Worm (Caenorhabditis elegans) whole organism, young adult: ENCODE results near the gene ZC443.3.

Experiments used
- C17E4.6 ChIP-seq: fragments of 200-800 bp; sonication (Bioruptor generic); IDR thresholded peaks from 2 replicates; pipeline ENCODE4 v1.3.6; 2022; ENCODE audit warnings: missing genetic modification reagents, missing genetic modification characterization, missing compliant biosample characterization
- F22D6.2 ChIP-seq: sonication (generic microtip); optimal IDR thresholded peaks from 2 replicates; lab custom pipeline; 2016; ENCODE audit warnings: mild to moderate bottlenecking, missing genetic modification characterization, missing compliant biosample characterization
- F33H1.4 ChIP-seq: fragments of 200-800 bp; sonication (Bioruptor generic); IDR thresholded peaks from 2 replicates; pipeline ENCODE4 v1.3.6; 2022; ENCODE audit warnings: missing genetic modification reagents, missing genetic modification characterization, missing compliant biosample characterization
- F37B4.10 ChIP-seq: fragments of 200-800 bp; sonication (Bioruptor generic); IDR thresholded peaks from 2 replicates; pipeline ENCODE4 v1.3.6; 2022; ENCODE audit warnings: missing genetic modification characterization, missing compliant biosample characterization
- F39B2.1 ChIP-seq: fragments of 200-800 bp; sonication (Bioruptor generic); IDR thresholded peaks from 2 replicates; pipeline ENCODE4 v1.3.6; 2022; ENCODE audit warnings: missing genetic modification reagents, missing genetic modification characterization, missing compliant biosample characterization
- F55B11.4 ChIP-seq: sonication (generic microtip); optimal IDR thresholded peaks from 2 replicates; lab custom pipeline; 2016; ENCODE audit warnings: missing compliant biosample characterization, missing genetic modification characterization, borderline replicate concordance; ENCODE audit not compliant: insufficient read depth
- F57C9.4 ChIP-seq: sonication (generic microtip); optimal IDR thresholded peaks from 2 replicates; lab custom pipeline; 2017; ENCODE audit warnings: mild to moderate bottlenecking, missing genetic modification characterization, missing compliant biosample characterization
- Y56A3A.18 ChIP-seq: fragments of 200-800 bp; sonication (Bioruptor generic); IDR thresholded peaks from 2 replicates; pipeline ENCODE4 v1.3.6; 2022; ENCODE audit warnings: missing genetic modification reagents, missing genetic modification characterization, missing compliant biosample characterization
- aptf-2 ChIP-seq: fragments of 200-800 bp; sonication (Bioruptor generic); conservative IDR thresholded peaks from 2 replicates; pipeline ENCODE4 v1.3.6; 2022; ENCODE audit warnings: missing genetic modification reagents, missing genetic modification characterization, missing compliant biosample characterization
- attf-3 ChIP-seq: fragments of 200-800 bp; sonication (Bioruptor generic); conservative IDR thresholded peaks from 2 replicates; pipeline ENCODE4 v1.3.6; 2022; ENCODE audit warnings: missing genetic modification reagents, missing genetic modification characterization, missing compliant biosample characterization
- attf-5 ChIP-seq: fragments of 200-800 bp; sonication (Bioruptor generic); optimal IDR thresholded peaks from 2 replicates; lab custom pipeline; 2018; ENCODE audit warnings: mild to moderate bottlenecking, missing genetic modification characterization, missing compliant biosample characterization
- attf-6 ChIP-seq: fragments of 200-800 bp; sonication (Bioruptor generic); IDR thresholded peaks from 2 replicates; pipeline ENCODE4 v1.3.6; 2022; ENCODE audit warnings: missing genetic modification reagents, missing genetic modification characterization, missing compliant biosample characterization
- bed-2 ChIP-seq: fragments of 200-800 bp; sonication (Bioruptor generic); IDR thresholded peaks from 2 replicates; pipeline ENCODE4 v1.3.6; 2022; ENCODE audit warnings: missing genetic modification reagents, missing genetic modification characterization, missing compliant biosample characterization
- ccch-3 ChIP-seq: fragments of 200-800 bp; sonication (Bioruptor generic); optimal IDR thresholded peaks from 2 replicates; lab custom pipeline; 2018; ENCODE audit warnings: mild to moderate bottlenecking, missing genetic modification characterization, missing compliant biosample characterization
- ceh-100 ChIP-seq: fragments of 200-800 bp; sonication (Bioruptor generic); IDR thresholded peaks from 2 replicates; pipeline ENCODE4 v1.3.6; 2022; ENCODE audit warnings: missing genetic modification reagents, missing genetic modification characterization, missing compliant biosample characterization
- ceh-40 ChIP-seq: fragments of 200-800 bp; sonication (Bioruptor generic); IDR thresholded peaks from 2 replicates; pipeline ENCODE4 v1.3.6; 2022; ENCODE audit warnings: missing genetic modification characterization, missing compliant biosample characterization
- ceh-79 ChIP-seq: sonication (generic microtip); optimal IDR thresholded peaks from 2 replicates; lab custom pipeline; 2017; ENCODE audit warnings: mild to moderate bottlenecking, missing genetic modification characterization, missing compliant biosample characterization
- ceh-91 ChIP-seq: fragments of 200-800 bp; sonication (Bioruptor generic); IDR thresholded peaks from 2 replicates; pipeline ENCODE4 v1.3.6; 2022; ENCODE audit warnings: missing genetic modification reagents, missing genetic modification characterization, missing compliant biosample characterization
- chd-7 ChIP-seq: sonication (generic microtip); optimal IDR thresholded peaks from 2 replicates; lab custom pipeline; 2016; ENCODE audit warnings: mild to moderate bottlenecking, missing genetic modification characterization, moderate library complexity, missing compliant biosample characterization
- die-1 ChIP-seq: sonication (generic microtip); optimal IDR thresholded peaks from 2 replicates; lab custom pipeline; 2016; ENCODE audit warnings: missing genotype, mild to moderate bottlenecking, missing genetic modification characterization, missing compliant biosample characterization
- dpff-1 ChIP-seq: sonication (generic microtip); optimal IDR thresholded peaks from 2 replicates; lab custom pipeline; 2017; ENCODE audit warnings: mild to moderate bottlenecking, missing genetic modification characterization, missing compliant biosample characterization
- fkh-3 ChIP-seq: sonication (generic microtip); optimal IDR thresholded peaks from 2 replicates; lab custom pipeline; 2016; ENCODE audit warnings: mild to moderate bottlenecking, missing genetic modification characterization, missing compliant biosample characterization
- him-1 ChIP-seq: sonication (generic microtip); optimal IDR thresholded peaks from 2 replicates; lab custom pipeline; 2016; ENCODE audit warnings: missing genotype, missing genetic modification reagents, missing genetic modification characterization, missing compliant biosample characterization
- hmg-1.2 ChIP-seq: fragments of 200-800 bp; sonication (Bioruptor generic); IDR thresholded peaks from 2 replicates; pipeline ENCODE4 v1.3.6; 2022; ENCODE audit warnings: missing genetic modification reagents, missing genetic modification characterization, missing compliant biosample characterization
- hsf-1 ChIP-seq: fragments of 200-800 bp; sonication (Bioruptor generic); IDR thresholded peaks from 2 replicates; pipeline ENCODE4 v1.3.6; 2022; ENCODE audit warnings: missing genetic modification reagents, missing genetic modification characterization, missing compliant biosample characterization
- lag-1 ChIP-seq: fragments of 200-800 bp; sonication (Bioruptor generic); IDR thresholded peaks from 2 replicates; pipeline ENCODE4 v1.3.6; 2022; ENCODE audit warnings: missing genetic modification reagents, missing genetic modification characterization, missing compliant biosample characterization
- let-526 ChIP-seq: fragments of 200-800 bp; sonication (Bioruptor generic); IDR thresholded peaks from 2 replicates; pipeline ENCODE4 v1.3.6; 2022; ENCODE audit warnings: missing genetic modification reagents, missing genetic modification characterization, missing compliant biosample characterization
- let-607 ChIP-seq, 2 experiments: fragments of 200-800 bp in 1 of 2; sonication (Bioruptor generic) in 1 of 2; sonication (generic microtip) in 1 of 2; optimal IDR thresholded peaks; 2 replicates each; lab custom pipeline; 2016 to 2018; ENCODE audit warnings: mild to moderate bottlenecking in 2 of 2, missing compliant biosample characterization in 2 of 2, missing genetic modification characterization in 2 of 2, moderate library complexity in 2 of 2, missing genotype in 1 of 2
- lin-26 ChIP-seq: fragments of 200-800 bp; sonication (Bioruptor generic); IDR thresholded peaks from 2 replicates; pipeline ENCODE4 v1.3.6; 2022; ENCODE audit warnings: missing genetic modification reagents, missing genetic modification characterization, missing compliant biosample characterization
- lin-35 ChIP-seq, 3 experiments: fragments of 150-350 bp in 2 of 3; sonication (generic microtip) in 1 of 3; optimal IDR thresholded peaks; 2 replicates each; lab custom pipeline; 2014 to 2018; ENCODE audit warnings: missing biosample characterization in 3 of 3, missing genetic modification characterization in 3 of 3, missing genetic modification reagents in 3 of 3
- madf-3 ChIP-seq: fragments of 200-800 bp; sonication (Bioruptor generic); IDR thresholded peaks from 2 replicates; pipeline ENCODE4 v1.3.6; 2022; ENCODE audit warnings: missing genetic modification reagents, missing genetic modification characterization, missing compliant biosample characterization
- madf-8 ChIP-seq: fragments of 200-800 bp; sonication (Bioruptor generic); conservative IDR thresholded peaks from 2 replicates; pipeline ENCODE4 v1.3.6; 2022; ENCODE audit warnings: missing genetic modification reagents, missing genetic modification characterization, missing compliant biosample characterization
- mel-28 ChIP-seq: sonication (generic microtip); optimal IDR thresholded peaks from 2 replicates; lab custom pipeline; 2016; ENCODE audit warnings: borderline replicate concordance, mild to moderate bottlenecking, missing genetic modification characterization, missing compliant biosample characterization
- mes-4 ChIP-seq: sonication (generic microtip); optimal IDR thresholded peaks from 2 replicates; lab custom pipeline; 2016; ENCODE audit warnings: missing genotype, missing genetic modification characterization, missing compliant biosample characterization
- nfyb-1 ChIP-seq: fragments of 200-800 bp; sonication (Bioruptor generic); IDR thresholded peaks from 2 replicates; pipeline ENCODE4 v1.3.6; 2022; ENCODE audit warnings: missing genetic modification reagents, missing genetic modification characterization, missing compliant biosample characterization
- nhr-90 ChIP-seq: sonication (generic microtip); optimal IDR thresholded peaks from 2 replicates; lab custom pipeline; 2016; ENCODE audit warnings: missing genotype, mild to moderate bottlenecking, missing genetic modification characterization, missing compliant biosample characterization
- pha-4 ChIP-seq: fragments of 150-350 bp; sonication (generic microtip); optimal IDR thresholded peaks from 2 replicates; lab custom pipeline; 2014; ENCODE audit warnings: missing biosample characterization, missing genetic modification reagents, missing genetic modification characterization
- rec-8 ChIP-seq, 2 experiments: sonication (generic microtip); optimal IDR thresholded peaks; 2 replicates each; lab custom pipeline; 2016; ENCODE audit warnings: mild to moderate bottlenecking in 2 of 2, missing genetic modification characterization in 2 of 2, missing genetic modification reagents in 2 of 2, missing genotype in 2 of 2, missing biosample characterization in 1 of 2, missing compliant biosample characterization in 1 of 2, moderate library complexity in 1 of 2
- sea-2 ChIP-seq: fragments of 200-800 bp; sonication (Bioruptor generic); IDR thresholded peaks from 2 replicates; pipeline ENCODE4 v1.3.6; 2022; ENCODE audit warnings: missing genetic modification characterization, missing compliant biosample characterization
- snpc-1.3 ChIP-seq: sonication (generic microtip); optimal IDR thresholded peaks from 2 replicates; lab custom pipeline; 2017; ENCODE audit warnings: missing genetic modification characterization, mild to moderate bottlenecking, missing compliant biosample characterization, antibody characterized with exemption, moderate library complexity, missing genotype, missing genetic modification reagents; ENCODE audit not compliant: insufficient read depth
- snpc-3.4 ChIP-seq: sonication (generic microtip); optimal IDR thresholded peaks from 2 replicates; lab custom pipeline; 2017; ENCODE audit warnings: missing genetic modification characterization, mild to moderate bottlenecking, missing compliant biosample characterization, antibody characterized with exemption, moderate library complexity, missing genotype, missing genetic modification reagents
- somi-1 ChIP-seq: fragments of 200-800 bp; sonication (Bioruptor generic); optimal IDR thresholded peaks from 2 replicates; lab custom pipeline; 2018; ENCODE audit warnings: mild to moderate bottlenecking, missing genetic modification characterization, missing compliant biosample characterization
- xnd-1 ChIP-seq: sonication (generic microtip); optimal IDR thresholded peaks from 2 replicates; lab custom pipeline; 2016; ENCODE audit warnings: missing genotype, missing genetic modification reagents, missing genetic modification characterization, missing compliant biosample characterization
- zfh-2 ChIP-seq: fragments of 200-800 bp; sonication (Bioruptor generic); conservative IDR thresholded peaks from 2 replicates; pipeline ENCODE4 v1.3.6; 2022; ENCODE audit warnings: missing genetic modification reagents, missing genetic modification characterization, missing compliant biosample characterization
- zim-3 ChIP-seq: sonication (generic microtip); optimal IDR thresholded peaks from 2 replicates; lab custom pipeline; 2017; ENCODE audit warnings: mild to moderate bottlenecking, missing genetic modification characterization, moderate library complexity, missing compliant biosample characterization
- ztf-22 ChIP-seq: fragments of 200-800 bp; sonication (Bioruptor generic); optimal IDR thresholded peaks from 2 replicates; lab custom pipeline; 2018; ENCODE audit warnings: mild to moderate bottlenecking, missing genetic modification characterization, moderate library complexity, missing compliant biosample characterization
- ztf-6 ChIP-seq: fragments of 200-800 bp; sonication (Bioruptor generic); IDR thresholded peaks from 2 replicates; pipeline ENCODE4 v1.3.6; 2022; ENCODE audit warnings: missing genetic modification reagents, missing genetic modification characterization, missing compliant biosample characterization

The ZC443.3 gene

ce11 chrV:12780248-12780647 is 33.7 kb downstream of the ZC443.3 start:
- TF ChIP-seq madf-8 (GFP tag; lab: Robert Waterston, UW): no peak
- peak; percentile 75 for TF ChIP-seq nfyb-1 (GFP tag; lab: Robert Waterston, UW)
- no peak for TF ChIP-seq madf-3 (GFP tag; lab: Robert Waterston, UW)
- TF ChIP-seq attf-5 (GFP tag; lab: Kevin White, UChicago): peak; percentile 81
- no peak for TF ChIP-seq F39B2.1 (GFP tag; lab: Robert Waterston, UW)
- 0 out of 2 replicates have a peak, but pooled peaks have one; percentile 45 for TF ChIP-seq F37B4.10 (GFP tag; lab: Robert Waterston, UW)
- TF ChIP-seq zfh-2 (GFP tag; lab: Robert Waterston, UW): no peak
- TF ChIP-seq ceh-79 (tag; lab: Kevin White, UChicago): peak; percentile 69
- 0 out of 2 replicates have a peak, but pooled peaks have one; percentile 53 for TF ChIP-seq ztf-6 (GFP tag; lab: Robert Waterston, UW)
- TF ChIP-seq F22D6.2 (tag; lab: Kevin White, UChicago): no peak
- TF ChIP-seq Y56A3A.18 (GFP tag; lab: Robert Waterston, UW): peak; percentile 79
- TF ChIP-seq ceh-100 (GFP tag; lab: Robert Waterston, UW): no peak
- TF ChIP-seq snpc-3.4: peak; percentile 65
- TF ChIP-seq nhr-90 (tag; lab: Kevin White, UChicago): peak; percentile 75
- no peak; the same call in 1 of the 2 replicates for TF ChIP-seq hsf-1
- peak; percentile 31; the same call in 1 of the 2 replicates for TF ChIP-seq ceh-91 (GFP tag; lab: Robert Waterston, UW)
- TF ChIP-seq xnd-1 (tag; lab: Kevin White, UChicago): no peak
- peak; percentile 78; the same call in 1 of the 2 replicates for TF ChIP-seq ceh-40
- TF ChIP-seq ztf-22: peak; percentile 21
- TF ChIP-seq mel-28 (tag; lab: Kevin White, UChicago): peak; percentile 17
- peak; percentile 91 for TF ChIP-seq zim-3 (tag; lab: Kevin White, UChicago)
- TF ChIP-seq sea-2 (GFP tag; lab: Robert Waterston, UW): 0 out of 2 replicates have a peak, but pooled peaks have one; percentile 45
- peak; percentile 8 to 22 for TF ChIP-seq let-607 (tag; optimal IDR thresholded peaks at IDR 0.05; lab: Kevin White, UChicago)
- TF ChIP-seq F33H1.4: no peak; the same call in 1 of the 2 replicates
- TF ChIP-seq aptf-2 (GFP tag; lab: Robert Waterston, UW): peak; percentile 64; the same call in 1 of the 2 replicates
- peak; percentile 65 for TF ChIP-seq attf-3 (GFP tag; lab: Robert Waterston, UW)
- 0 out of 2 replicates have a peak, but pooled peaks have one; percentile 21 for TF ChIP-seq C17E4.6
- TF ChIP-seq mes-4 (tag; lab: Kevin White, UChicago): peak; percentile 35
- TF ChIP-seq lin-35 (GFP tag; optimal IDR thresholded peaks at IDR 0.05; lab: Kevin White, UChicago): no peak
- no peak for TF ChIP-seq bed-2 (GFP tag; lab: Robert Waterston, UW)
- peak; percentile 65 for TF ChIP-seq somi-1 (GFP tag; lab: Kevin White, UChicago)
- peak; percentile 69 for TF ChIP-seq snpc-1.3 (tag; lab: Kevin White, UChicago)
- TF ChIP-seq F55B11.4 (tag; lab: Kevin White, UChicago): no peak
- TF ChIP-seq fkh-3 (tag; lab: Kevin White, UChicago): no peak
- peak; percentile 76 for TF ChIP-seq hmg-1.2 (GFP tag; lab: Robert Waterston, UW)
- no peak for TF ChIP-seq lag-1 (GFP tag; lab: Robert Waterston, UW)
- no peak for TF ChIP-seq dpff-1 (tag; lab: Kevin White, UChicago)
- TF ChIP-seq ccch-3: no peak
- peak; percentile 60; the same call in 1 of the 2 replicates for TF ChIP-seq let-526 (GFP tag; lab: Robert Waterston, UW)
- peak; percentile 75 to 84 for TF ChIP-seq rec-8 (tag; optimal IDR thresholded peaks at IDR 0.05; lab: Kevin White, UChicago)
- TF ChIP-seq die-1 (tag; lab: Kevin White, UChicago): peak; percentile 89
- TF ChIP-seq attf-6: no peak
- TF ChIP-seq chd-7 (tag; lab: Kevin White, UChicago): peak; percentile 83
- no peak for TF ChIP-seq F57C9.4 (tag; lab: Kevin White, UChicago)
- no peak for TF ChIP-seq pha-4 (tag; lab: Kevin White, UChicago)
- TF ChIP-seq lin-26 (GFP tag; lab: Robert Waterston, UW): peak; percentile 97
- peak; percentile 76 for TF ChIP-seq him-1 (tag; lab: Kevin White, UChicago)
